Fruit fly (Drosophila melanogaster) whole organism, embryonic: ENCODE measurements around the gene Bug22.

Source experiments
- CG10147 ChIP-seq: fragments of 200-800 bp; sonication (Bioruptor generic); optimal IDR thresholded peaks from 2 replicates; lab custom pipeline; 2019; ENCODE audit warnings: missing biosample characterization, mild to moderate bottlenecking, missing genetic modification characterization, moderate library complexity
- CG10543 ChIP-seq: fragments of 200-800 bp; sonication (Bioruptor generic); optimal IDR thresholded peaks from 3 replicates; lab custom pipeline; 2017; ENCODE audit warnings: missing biosample characterization, mild to moderate bottlenecking, missing genetic modification characterization, moderate library complexity
- CG10979 ChIP-seq: fragments of 200-800 bp; sonication (Bioruptor generic); optimal IDR thresholded peaks from 2 replicates; lab custom pipeline; 2018; ENCODE audit warnings: missing biosample characterization, mild to moderate bottlenecking, missing genetic modification characterization, moderate library complexity
- CG11247 ChIP-seq: fragments of 200-800 bp; sonication (Bioruptor generic); IDR thresholded peaks from 2 replicates; pipeline ENCODE4 v1.3.6; 2022; ENCODE audit warnings: missing biosample characterization, missing genetic modification characterization
- CG11695 ChIP-seq: fragments of 200-800 bp; sonication (Bioruptor generic); IDR thresholded peaks from 3 replicates; pipeline ENCODE4 v1.3.6; 2022; ENCODE audit warnings: missing biosample characterization, missing genetic modification characterization
- CG12391 ChIP-seq: fragments of 200-800 bp; sonication (Bioruptor generic); optimal IDR thresholded peaks from 3 replicates; lab custom pipeline; 2018; ENCODE audit warnings: missing biosample characterization, mild to moderate bottlenecking, missing genetic modification characterization, moderate library complexity
- CG13296 ChIP-seq: fragments of 200-800 bp; sonication (Bioruptor generic); optimal IDR thresholded peaks from 3 replicates; lab custom pipeline; 2018; ENCODE audit warnings: missing biosample characterization, mild to moderate bottlenecking, missing genetic modification characterization
- CG14667 ChIP-seq: fragments of 200-800 bp; sonication (Bioruptor generic); IDR thresholded peaks from 2 replicates; pipeline ENCODE4 v1.3.6; 2022; ENCODE audit warnings: missing biosample characterization, missing genetic modification characterization
- CG15269 ChIP-seq: fragments of 200-800 bp; sonication (Bioruptor generic); optimal IDR thresholded peaks from 2 replicates; lab custom pipeline; 2018; ENCODE audit warnings: missing biosample characterization, mild to moderate bottlenecking, missing genetic modification characterization, moderate library complexity
- CG1603 ChIP-seq: fragments of 200-800 bp; sonication (Bioruptor generic); optimal IDR thresholded peaks from 2 replicates; lab custom pipeline; 2019; ENCODE audit warnings: missing biosample characterization, mild to moderate bottlenecking, missing genetic modification characterization, moderate library complexity
- CG18476 ChIP-seq: fragments of 200-800 bp; sonication (Bioruptor generic); optimal IDR thresholded peaks from 2 replicates; lab custom pipeline; 2016; ENCODE audit warnings: missing biosample characterization, mild to moderate bottlenecking, missing genetic modification characterization
- CG2889 ChIP-seq: fragments of 200-800 bp; sonication (Bioruptor generic); IDR thresholded peaks from 3 replicates; pipeline ENCODE4 v1.3.6; 2022; ENCODE audit warnings: missing biosample characterization, missing genetic modification characterization
- CG3065 ChIP-seq: fragments of 200-800 bp; sonication (Bioruptor generic); optimal IDR thresholded peaks from 2 replicates; lab custom pipeline; 2016; ENCODE audit warnings: missing biosample characterization, missing genetic modification characterization
- CG33213 ChIP-seq: fragments of 200-800 bp; sonication (Bioruptor generic); optimal IDR thresholded peaks from 3 replicates; lab custom pipeline; 2016; ENCODE audit warnings: missing biosample characterization, missing genetic modification characterization
- CG33557 ChIP-seq: fragments of 200-800 bp; sonication (Bioruptor generic); optimal IDR thresholded peaks from 2 replicates; lab custom pipeline; 2019; ENCODE audit warnings: missing biosample characterization, mild to moderate bottlenecking, missing genetic modification characterization, moderate library complexity
- CG5953 ChIP-seq: fragments of 200-800 bp; sonication (Bioruptor generic); IDR thresholded peaks from 2 replicates; pipeline ENCODE4 v1.3.6; 2022; ENCODE audit warnings: missing biosample characterization, missing genetic modification characterization
- CG7372 ChIP-seq: fragments of 200-800 bp; sonication (Bioruptor generic); IDR thresholded peaks from 2 replicates; pipeline ENCODE4 v1.3.6; 2022; ENCODE audit warnings: missing biosample characterization, missing genetic modification characterization
- D ChIP-seq, 2 experiments: fragments of 200-800 bp in 1 of 2; fragments of >200 bp in 1 of 2; sonication (Bioruptor generic) in 1 of 2; optimal IDR thresholded peaks; 2 replicates in 1 of 2; 3 replicates in 1 of 2; lab custom pipeline; 2017; ENCODE audit warnings: mild to moderate bottlenecking in 1 of 2, missing biosample characterization in 1 of 2, missing genetic modification characterization in 1 of 2, missing genetic modification reagents in 1 of 2
- Dbx ChIP-seq: fragments of 200-800 bp; sonication (Bioruptor generic); IDR thresholded peaks from 3 replicates; pipeline ENCODE4 v1.3.6; 2022; ENCODE audit warnings: missing biosample characterization, missing genetic modification characterization
- Ets65A ChIP-seq: fragments of 200-800 bp; sonication (Bioruptor generic); peaks from one replicate; lab custom pipeline; 2016; ENCODE audit warnings: missing biosample characterization, missing genetic modification characterization
- Hmr ChIP-seq: fragments of 200-800 bp; sonication (Bioruptor generic); optimal IDR thresholded peaks from 3 replicates; lab custom pipeline; 2017; ENCODE audit warnings: mild to moderate bottlenecking, missing biosample characterization, missing genetic modification reagents, missing genetic modification characterization
- MESR4 ChIP-seq: fragments of 200-800 bp; sonication (Bioruptor generic); optimal IDR thresholded peaks from 2 replicates; lab custom pipeline; 2018; ENCODE audit warnings: missing biosample characterization, mild to moderate bottlenecking, missing genetic modification characterization, moderate library complexity
- MTF-1 ChIP-seq: fragments of 200-800 bp; sonication (Bioruptor generic); optimal IDR thresholded peaks from 2 replicates; lab custom pipeline; 2018; ENCODE audit warnings: missing biosample characterization, mild to moderate bottlenecking, missing genetic modification characterization, borderline replicate concordance
- Max ChIP-seq: fragments of 200-800 bp; sonication (Bioruptor generic); optimal IDR thresholded peaks from 2 replicates; lab custom pipeline; 2016; ENCODE audit warnings: missing biosample characterization, mild to moderate bottlenecking, missing genetic modification characterization
- Optix ChIP-seq: fragments of 200-800 bp; sonication (Bioruptor generic); IDR thresholded peaks from 3 replicates; pipeline ENCODE4 v1.3.6; 2022; ENCODE audit warnings: missing biosample characterization, missing genetic modification characterization
- Poxn ChIP-seq: fragments of 200-800 bp; sonication (Bioruptor generic); IDR thresholded peaks from 2 replicates; pipeline ENCODE4 v1.3.6; 2022; ENCODE audit warnings: missing biosample characterization, missing genetic modification characterization
- Ravus ChIP-seq: fragments of 200-800 bp; sonication (Bioruptor generic); IDR thresholded peaks from 2 replicates; pipeline ENCODE4 v1.3.6; 2022; ENCODE audit warnings: missing biosample characterization, missing genetic modification characterization
- Scr ChIP-seq: fragments of 200-800 bp; sonication (Bioruptor generic); IDR thresholded peaks from 2 replicates; pipeline ENCODE4 v1.3.6; 2022; ENCODE audit warnings: missing biosample characterization, missing genetic modification characterization; ENCODE audit not compliant: partially characterized antibody
- Ssrp ChIP-seq: fragments of 200-800 bp; sonication (Bioruptor generic); optimal IDR thresholded peaks from 2 replicates; lab custom pipeline; 2018; ENCODE audit warnings: missing biosample characterization, mild to moderate bottlenecking, missing genetic modification characterization, moderate library complexity
- Xbp1 ChIP-seq: fragments of 200-800 bp; sonication (Bioruptor generic); optimal IDR thresholded peaks from 3 replicates; lab custom pipeline; 2016; ENCODE audit warnings: missing biosample characterization, mild to moderate bottlenecking, missing genetic modification characterization
- YL-1 ChIP-seq: fragments of 200-800 bp; sonication (Bioruptor generic); optimal IDR thresholded peaks from 3 replicates; lab custom pipeline; 2017; ENCODE audit warnings: missing biosample characterization, mild to moderate bottlenecking, missing genetic modification characterization
- abd-A ChIP-seq: fragments of 200-800 bp; sonication (Bioruptor generic); optimal IDR thresholded peaks from 3 replicates; lab custom pipeline; 2019; ENCODE audit warnings: missing biosample characterization, mild to moderate bottlenecking, missing genetic modification characterization, moderate library complexity
- ara ChIP-seq: fragments of 200-800 bp; sonication (Bioruptor generic); IDR thresholded peaks from 2 replicates; pipeline ENCODE4 v1.3.6; 2022; ENCODE audit warnings: missing biosample characterization, missing genetic modification characterization
- bab2 ChIP-seq: fragments of 200-800 bp; sonication (Bioruptor generic); optimal IDR thresholded peaks from 2 replicates; lab custom pipeline; 2016; ENCODE audit warnings: missing biosample characterization, missing genetic modification characterization
- bsh ChIP-seq, 2 experiments: fragments of 200-800 bp; sonication (Bioruptor generic); optimal IDR thresholded peaks; 2 replicates each; lab custom pipeline; 2017 to 2018; ENCODE audit warnings: mild to moderate bottlenecking in 2 of 2, missing biosample characterization in 2 of 2, missing genetic modification characterization in 2 of 2, moderate library complexity in 1 of 2
- caup ChIP-seq: fragments of 200-800 bp; sonication (Bioruptor generic); optimal IDR thresholded peaks from 3 replicates; lab custom pipeline; 2017; ENCODE audit warnings: missing biosample characterization, mild to moderate bottlenecking, missing genetic modification characterization, moderate library complexity; ENCODE audit not compliant: severe bottlenecking
- dimm ChIP-seq: fragments of 200-800 bp; sonication (Bioruptor generic); IDR thresholded peaks from 2 replicates; pipeline ENCODE4 v1.3.6; 2022; ENCODE audit warnings: missing biosample characterization, missing genetic modification characterization
- dysf ChIP-seq: fragments of 200-800 bp; sonication (Bioruptor generic); IDR thresholded peaks from 3 replicates; pipeline ENCODE4 v1.3.6; 2022; ENCODE audit warnings: missing biosample characterization, missing genetic modification characterization
- eyg ChIP-seq: fragments of 200-800 bp; sonication (Bioruptor generic); optimal IDR thresholded peaks from 3 replicates; lab custom pipeline; 2016; ENCODE audit warnings: missing biosample characterization, missing genetic modification characterization
- fd102C ChIP-seq: fragments of 200-800 bp; sonication (Bioruptor generic); optimal IDR thresholded peaks from 2 replicates; lab custom pipeline; 2018; ENCODE audit warnings: missing biosample characterization, mild to moderate bottlenecking, missing genetic modification characterization, moderate library complexity
- gcm ChIP-seq: fragments of 200-800 bp; sonication (Bioruptor generic); optimal IDR thresholded peaks from 2 replicates; lab custom pipeline; 2019; ENCODE audit warnings: missing biosample characterization, mild to moderate bottlenecking, missing genetic modification characterization, moderate library complexity
- hkb ChIP-seq, 2 experiments: fragments of 200-800 bp in 1 of 2; fragments of >200 bp in 1 of 2; sonication (Bioruptor generic) in 1 of 2; IDR thresholded peaks in 1 of 2; optimal IDR thresholded peaks in 1 of 2; 2 replicates each; pipeline versions ENCODE4 v1.3.6 to Lab custom; 2017 to 2022; ENCODE audit warnings: missing biosample characterization in 1 of 2, missing genetic modification characterization in 1 of 2
- klu ChIP-seq: fragments of 200-800 bp; sonication (Bioruptor generic); IDR thresholded peaks from 2 replicates; pipeline ENCODE4 v1.3.6; 2022; ENCODE audit warnings: missing biosample characterization, missing genetic modification characterization
- onecut ChIP-seq: fragments of 200-800 bp; sonication (Bioruptor generic); IDR thresholded peaks from 2 replicates; pipeline ENCODE4 v1.3.6; 2022; ENCODE audit warnings: missing biosample characterization, missing genetic modification characterization
- prd ChIP-seq, 3 experiments: fragments of >200 bp in 2 of 3; fragments of 200-800 bp in 1 of 3; sonication (Bioruptor generic) in 1 of 3; optimal IDR thresholded peaks in 2 of 3; IDR thresholded peaks in 1 of 3; 2 replicates in 2 of 3; 3 replicates in 1 of 3; pipeline versions ENCODE4 v1.3.6 to Lab custom; 2017 to 2022; ENCODE audit warnings: missing biosample characterization in 1 of 3, missing genetic modification characterization in 1 of 3
- sens ChIP-seq: fragments of 200-800 bp; sonication (Bioruptor generic); peaks from one replicate; lab custom pipeline; 2016; ENCODE audit warnings: missing biosample characterization, missing genetic modification characterization
- slbo ChIP-seq: fragments of 200-800 bp; sonication (Bioruptor generic); IDR thresholded peaks from 2 replicates; pipeline ENCODE4 v1.3.6; 2022; ENCODE audit warnings: missing biosample characterization, missing genetic modification characterization
- ssp ChIP-seq: fragments of 200-800 bp; sonication (Bioruptor generic); IDR thresholded peaks from 2 replicates; pipeline ENCODE4 v1.3.6; 2022; ENCODE audit warnings: missing biosample characterization, missing genetic modification characterization

The Bug22 gene

DNA sequence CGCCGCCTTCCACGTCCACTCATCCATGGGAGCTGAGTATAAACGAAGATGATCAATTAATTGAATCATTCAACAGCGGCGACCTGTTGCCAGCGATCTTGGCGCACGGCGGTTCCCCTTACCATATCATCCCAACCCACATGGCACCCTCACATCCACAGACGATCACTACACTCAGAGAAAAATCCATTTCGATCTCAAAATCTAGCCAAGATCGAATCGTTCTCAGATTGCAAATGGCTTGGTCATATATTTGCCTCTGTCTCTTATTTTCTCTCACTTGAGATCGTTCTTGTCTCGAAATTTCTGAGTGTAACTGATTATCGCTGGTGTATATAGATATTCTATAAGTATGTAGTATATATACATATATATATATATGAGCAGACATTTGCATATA lies 37.7 kb upstream of the Bug22 start (continued):
- TF ChIP-seq bsh (GFP tag; optimal IDR thresholded peaks at IDR 0.05; lab: Kevin White, UChicago) (peak in 1 of 2 experiments; percentile 68), CG7372 (GFP tag; lab: Robert Waterston, UW) (peak; percentile 62; the same call in 1 of the 2 replicates), CG11247 (GFP tag; lab: Robert Waterston, UW) (peak; percentile 55; the same call in 1 of the 2 replicates), CG13296 (peak; percentile 52), dysf (GFP tag; lab: Robert Waterston, UW) (peak; percentile 72), CG10543 (GFP tag; lab: Kevin White, UChicago) (peak; percentile 54), CG18476 (GFP tag; lab: Kevin White, UChicago) (no peak), ssp (GFP tag; lab: Robert Waterston, UW) (peak; percentile 29; the same call in 1 of the 2 replicates), Scr (GFP tag; lab: Robert Waterston, UW) (no peak), Ravus (GFP tag; lab: Robert Waterston, UW) (no peak), MTF-1 (no peak), ara (GFP tag; lab: Robert Waterston, UW) (peak; percentile 66; the same call in 1 of the 2 replicates), MESR4 (no peak), Ets65A (GFP tag; lab: Kevin White, UChicago) (peak; percentile 93), CG14667 (GFP tag; lab: Robert Waterston, UW) (no peak; the same call in 1 of the 2 replicates), CG2889 (GFP tag; lab: Robert Waterston, UW) (0 out of 3 replicates have a peak, but pooled peaks have one; percentile 45), Max (GFP tag; lab: Kevin White, UChicago) (no peak), klu (GFP tag; lab: Robert Waterston, UW) (no peak), Optix (GFP tag; lab: Robert Waterston, UW) (0 out of 3 replicates have a peak, but pooled peaks have one; percentile 46), slbo (GFP tag; lab: Robert Waterston, UW) (peak; percentile 75), D (optimal IDR thresholded peaks at IDR 0.05; lab: Kevin White, UChicago) (no peak), D (GFP tag; optimal IDR thresholded peaks at IDR 0.05; lab: Kevin White, UChicago) (peak; percentile 26), Poxn (no peak), CG33557 (GFP tag; lab: Kevin White, UChicago) (no peak), YL-1 (GFP tag; lab: Kevin White, UChicago) (no peak), CG33213 (no peak), Hmr (peak; percentile 43), sens (GFP tag; lab: Kevin White, UChicago) (peak; percentile 63), CG10147 (GFP tag; lab: Kevin White, UChicago) (peak; percentile 41), prd (optimal IDR thresholded peaks at IDR 0.05; lab: Kevin White, UChicago) (no peak), prd (GFP tag; IDR thresholded peaks at IDR 0.05; lab: Robert Waterston, UW) (peak; percentile 63; the same call in 2 of the 3 replicates), CG11695 (GFP tag; lab: Robert Waterston, UW) (peak; percentile 41; the same call in 1 of the 3 replicates), CG5953 (GFP tag; lab: Robert Waterston, UW) (no peak), Ssrp (tag; lab: Kevin White, UChicago) (peak; percentile 17), gcm (GFP tag; lab: Kevin White, UChicago) (peak; percentile 2), hkb (optimal IDR thresholded peaks at IDR 0.05; lab: Kevin White, UChicago) (no peak), hkb (GFP tag; IDR thresholded peaks at IDR 0.05; lab: Robert Waterston, UW) (peak; percentile 65), dimm (GFP tag; lab: Robert Waterston, UW) (no peak), CG3065 (GFP tag; lab: Kevin White, UChicago) (no peak), caup (GFP tag; lab: Kevin White, UChicago) (peak; percentile 45), fd102C (GFP tag; lab: Kevin White, UChicago) (no peak), CG15269 (peak; percentile 72), onecut (GFP tag; lab: Robert Waterston, UW) (peak; percentile 38; the same call in 1 of the 2 replicates), abd-A (no peak), CG10979 (peak; percentile 44), CG12391 (tag; lab: Kevin White, UChicago) (peak; percentile 63), bab2 (GFP tag; lab: Kevin White, UChicago) (peak; percentile 26), CG1603 (peak; percentile 62), eyg (no peak), Dbx (GFP tag; lab: Robert Waterston, UW) (0 out of 3 replicates have a peak, but pooled peaks have one; percentile 26), Xbp1 (GFP tag; lab: Kevin White, UChicago) (peak; percentile 61)
